Fruit fly (Drosophila melanogaster) whole organism, adult: Measurements from ENCODE around the gene eIF4E6.

ENCODE experiments used
- CG12768 ChIP-seq: fragments of 200-800 bp; sonication (Bioruptor generic); optimal IDR thresholded peaks from 2 replicates; lab custom pipeline; 2017; ENCODE audit warnings: missing biosample characterization, missing genetic modification characterization, mild to moderate bottlenecking, moderate library complexity, missing genetic modification reagents
- CG14711 ChIP-seq: fragments of 200-800 bp; sonication (Bioruptor generic); optimal IDR thresholded peaks from 2 replicates; lab custom pipeline; 2018; ENCODE audit warnings: missing biosample characterization, mild to moderate bottlenecking, missing genetic modification characterization, moderate library complexity
- Clk ChIP-seq: fragments of 200-800 bp; sonication (Bioruptor generic); optimal IDR thresholded peaks from 2 replicates; lab custom pipeline; 2017; ENCODE audit warnings: missing biosample characterization, missing genetic modification characterization
- Crg-1 ChIP-seq: fragments of 200-800 bp; sonication (Bioruptor generic); optimal IDR thresholded peaks from 2 replicates; lab custom pipeline; 2016; ENCODE audit warnings: missing biosample characterization, missing genetic modification characterization
- Mnt ChIP-seq: fragments of 200-800 bp; sonication (Bioruptor generic); optimal IDR thresholded peaks from 2 replicates; lab custom pipeline; 2016; ENCODE audit warnings: missing biosample characterization, mild to moderate bottlenecking, missing genetic modification characterization
- kay ChIP-seq: fragments of 200-800 bp; sonication (Bioruptor generic); peaks from one replicate; lab custom pipeline; 2016; ENCODE audit warnings: missing biosample characterization, missing genetic modification characterization, borderline replicate concordance
- pad ChIP-seq: fragments of 200-800 bp; sonication (Bioruptor generic); optimal IDR thresholded peaks from 3 replicates; lab custom pipeline; 2017; ENCODE audit warnings: missing biosample characterization, missing genetic modification characterization, mild to moderate bottlenecking, moderate library complexity, missing genetic modification reagents
- tj ChIP-seq: fragments of 200-800 bp; sonication (Bioruptor generic); optimal IDR thresholded peaks from 3 replicates; lab custom pipeline; 2017; ENCODE audit warnings: missing biosample characterization, mild to moderate bottlenecking, missing genetic modification characterization, moderate library complexity
- toe ChIP-seq: fragments of 200-800 bp; sonication (Bioruptor generic); optimal IDR thresholded peaks from 2 replicates; lab custom pipeline; 2016; ENCODE audit warnings: missing biosample characterization, missing genetic modification characterization

dm6 chr3R:29055710-29056109 lies 28.7 kb upstream of the eIF4E6 start, which contains the start of gene Sirt7:
- TF ChIP-seq kay (GFP tag; lab: Kevin White, UChicago): no peak
- no peak for TF ChIP-seq CG12768
- no peak for TF ChIP-seq Crg-1
- no peak for TF ChIP-seq Clk
- TF ChIP-seq tj: no peak
- no peak for TF ChIP-seq pad (GFP tag; lab: Kevin White, UChicago)
- TF ChIP-seq Mnt (GFP tag; lab: Kevin White, UChicago): peak; percentile 5
- no peak for TF ChIP-seq toe
- TF ChIP-seq CG14711 (tag; lab: Kevin White, UChicago): no peak
